Worm (Caenorhabditis elegans): ENCODE data around the gene ZK836.3.

- no peak for TF ChIP-seq ceh-58 (GFP tag; IDR thresholded peaks at IDR 0.05)
- TF ChIP-seq F22D6.2 (tag; optimal IDR thresholded peaks at IDR 0.05): no peak
- no peak for TF ChIP-seq hlh-12 (tag; optimal IDR thresholded peaks at IDR 0.05)
- no peak for TF ChIP-seq nfyb-1 (GFP tag; IDR thresholded peaks at IDR 0.05)
- no peak for TF ChIP-seq him-1 (tag; optimal IDR thresholded peaks at IDR 0.05)
- no peak for TF ChIP-seq ccch-3 (GFP tag; optimal IDR thresholded peaks at IDR 0.05)
- no peak for TF ChIP-seq pbrm-1 (GFP tag; IDR thresholded peaks at IDR 0.05)
- no peak for TF ChIP-seq snpc-3.4 (tag; optimal IDR thresholded peaks at IDR 0.05)
- TF ChIP-seq unc-62 (GFP tag; optimal IDR thresholded peaks at IDR 0.05): no peak
- no peak for TF ChIP-seq snpc-4 (GFP tag; optimal IDR thresholded peaks at IDR 0.05)
- TF ChIP-seq snpc-4 (tag; optimal IDR thresholded peaks at IDR 0.05): no peak
- no peak for TF ChIP-seq ekl-4 (GFP tag; IDR thresholded peaks at IDR 0.05)
- TF ChIP-seq hrde-1 (tag; optimal IDR thresholded peaks at IDR 0.05; ENCODE audit: borderline replicate concordance): no peak
- no peak for TF ChIP-seq rec-8 (tag; optimal IDR thresholded peaks at IDR 0.05)
Observed at ce11 chrV:12244980-12245742, 49.4 kb upstream of the ZK836.3 start, which contains the start of the genes T04H1.13, slfl-5 and rad-50.

Measured in whole organism, young adult.